Worm (Caenorhabditis elegans) whole organism, midembryonic: Measurements from ENCODE around the gene ech-2.

ENCODE experiments used
- T22C8.4 ChIP-seq: fragments of 200-800 bp; sonication (Bioruptor generic); IDR thresholded peaks from 2 replicates; pipeline ENCODE4 v1.3.6; 2022; ENCODE audit warnings: missing genetic modification characterization, missing compliant biosample characterization
- cog-1 ChIP-seq: sonication (generic microtip); optimal IDR thresholded peaks from 2 replicates; lab custom pipeline; 2016; ENCODE audit warnings: missing genetic modification characterization, missing compliant biosample characterization
- flt-1 ChIP-seq: fragments of 200-800 bp; sonication (Bioruptor generic); IDR thresholded peaks from 2 replicates; pipeline ENCODE4 v1.3.6; 2022; ENCODE audit warnings: missing genetic modification characterization, missing compliant biosample characterization
- klf-2 ChIP-seq: fragments of 200-800 bp; sonication (Bioruptor generic); conservative IDR thresholded peaks from 2 replicates; pipeline ENCODE4 v1.3.6; 2022; ENCODE audit warnings: missing genetic modification reagents, missing genetic modification characterization, missing compliant biosample characterization
- med-1 ChIP-seq: sonication (generic microtip); optimal IDR thresholded peaks from 2 replicates; lab custom pipeline; 2017; ENCODE audit warnings: missing genetic modification characterization, mild to moderate bottlenecking, missing compliant biosample characterization, antibody characterized with exemption, missing genetic modification reagents; ENCODE audit not compliant: insufficient read depth
- ref-1 ChIP-seq: fragments of 200-800 bp; sonication (Bioruptor generic); conservative IDR thresholded peaks from 2 replicates; pipeline ENCODE4 v1.3.6; 2022; ENCODE audit warnings: missing genetic modification reagents, missing genetic modification characterization, missing compliant biosample characterization
- tab-1 ChIP-seq: fragments of 200-800 bp; sonication (Bioruptor generic); IDR thresholded peaks from 2 replicates; pipeline ENCODE4 v1.3.6; 2022; ENCODE audit warnings: missing genetic modification characterization, missing compliant biosample characterization
- ztf-23 ChIP-seq: fragments of 200-800 bp; sonication (Bioruptor generic); IDR thresholded peaks from 2 replicates; pipeline ENCODE4 v1.3.6; 2022; ENCODE audit warnings: missing genetic modification reagents, missing genetic modification characterization, missing compliant biosample characterization
- ztf-29 ChIP-seq: fragments of 200-800 bp; sonication (Bioruptor generic); IDR thresholded peaks from 2 replicates; pipeline ENCODE4 v1.3.6; 2022; ENCODE audit warnings: missing genetic modification reagents, missing genetic modification characterization, missing compliant biosample characterization

- no peak for TF ChIP-seq tab-1 (GFP tag; lab: Robert Waterston, UW)
- TF ChIP-seq cog-1 (tag; lab: Kevin White, UChicago) = no peak
- no peak for TF ChIP-seq ztf-29 (GFP tag; lab: Robert Waterston, UW)
- TF ChIP-seq flt-1 (GFP tag; lab: Robert Waterston, UW) = no peak
- no peak for TF ChIP-seq ztf-23
- TF ChIP-seq klf-2 (GFP tag; lab: Robert Waterston, UW) = no peak
- no peak for TF ChIP-seq T22C8.4
- TF ChIP-seq ref-1 (GFP tag; lab: Robert Waterston, UW) = no peak
- no peak for TF ChIP-seq med-1 (GFP tag; lab: Kevin White, UChicago)
These were observed 12.3 kb upstream of the ech-2 start for ce11 chrIV:11868452-11868851.
